Fruit fly (Drosophila melanogaster): Measurements from ENCODE around the gene Cdep.

Gene Cdep

dm6 chr3R:4984688-4985087 is 74.3 kb downstream of the Cdep start (continued):
- TF ChIP-seq CG31224 (GFP tag; IDR thresholded peaks at IDR 0.05) (peak; percentile 12; the same call in 1 of the 2 replicates), gsb-n (tag; optimal IDR thresholded peaks at IDR 0.05) (peak; percentile 20), lola (GFP tag; optimal IDR thresholded peaks at IDR 0.05) (no peak), Hey (tag; optimal IDR thresholded peaks at IDR 0.05) (peak; percentile 80), CG4707 (GFP tag; optimal IDR thresholded peaks at IDR 0.05) (no peak), oc (tag; optimal IDR thresholded peaks at IDR 0.05) (peak; percentile 47), CG4360 (GFP tag; IDR thresholded peaks at IDR 0.05) (peak; percentile 36; the same call in 1 of the 2 replicates), abd-A (tag; optimal IDR thresholded peaks at IDR 0.05) (peak; percentile 41), Med (GFP tag) (peak; percentile 77), sens (GFP tag) (peak; percentile 64), vfl (GFP tag; optimal IDR thresholded peaks at IDR 0.05) (no peak), run (tag; optimal IDR thresholded peaks at IDR 0.05) (peak; percentile 24), CG17186 (GFP tag; optimal IDR thresholded peaks at IDR 0.05) (no peak), nerfin-1 (tag; optimal IDR thresholded peaks at IDR 0.05) (peak; percentile 59), Nf-YB (GFP tag; optimal IDR thresholded peaks at IDR 0.05) (no peak), slbo (GFP tag; IDR thresholded peaks at IDR 0.05) (no peak), CG2199 (GFP tag; IDR thresholded peaks at IDR 0.05) (peak; percentile 68; the same call in 1 of the 3 replicates), ci (GFP tag; IDR thresholded peaks at IDR 0.05) (peak; percentile 56; the same call in 2 of the 3 replicates), kni (GFP tag; optimal IDR thresholded peaks at IDR 0.05) (peak; percentile 9), cad (GFP tag; optimal IDR thresholded peaks at IDR 0.05) (peak; percentile 9), CG17328 (GFP tag; IDR thresholded peaks at IDR 0.05) (no peak)

- TF ChIP-seq da (GFP tag; optimal IDR thresholded peaks at IDR 0.05), result no peak
- TF ChIP-seq sim (GFP tag; IDR thresholded peaks at IDR 0.05), result 0 out of 2 replicates have a peak, but pooled peaks have one; percentile 24
- 0 out of 3 replicates have a peak, but pooled peaks have one; percentile 32 for TF ChIP-seq CG7963 (GFP tag; IDR thresholded peaks at IDR 0.05; ENCODE audit: partially characterized antibody)
- peak; percentile 66 for TF ChIP-seq crol (GFP tag; IDR thresholded peaks at IDR 0.05)
- TF ChIP-seq Med (GFP tag), result peak; percentile 59
- peak; percentile 45 for TF ChIP-seq sd (tag; optimal IDR thresholded peaks at IDR 0.05)
- TF ChIP-seq btn (GFP tag; optimal IDR thresholded peaks at IDR 0.05), result no peak
- TF ChIP-seq pan (optimal IDR thresholded peaks at IDR 0.05), result no peak
- TF ChIP-seq pan (GFP tag; optimal IDR thresholded peaks at IDR 0.05 in 1 of 2, IDR thresholded peaks at IDR 0.05 in 1 of 2), result peak in 1 of 2 experiments; percentile 7
- no peak for TF ChIP-seq B-H2 (GFP tag; optimal IDR thresholded peaks at IDR 0.05)
- peak; percentile 27; the same call in 1 of the 3 replicates for TF ChIP-seq sr (GFP tag; IDR thresholded peaks at IDR 0.05)
- TF ChIP-seq Pdp1 (GFP tag; optimal IDR thresholded peaks at IDR 0.05), result peak in 1 of 2 experiments; percentile 40
- TF ChIP-seq gem (tag; optimal IDR thresholded peaks at IDR 0.05), result no peak
Observed at dm6 chr3R:4986666-4987065, 76.3 kb downstream of the Cdep start.

- TF ChIP-seq CG15269 (tag; optimal IDR thresholded peaks at IDR 0.05) (peak; percentile 23), lov (optimal IDR thresholded peaks at IDR 0.05) (no peak), lov (GFP tag; IDR thresholded peaks at IDR 0.05) (0 out of 3 replicates have a peak, but pooled peaks have one; percentile 34), H15 (GFP tag; IDR thresholded peaks at IDR 0.05) (no peak), grn (GFP tag; optimal IDR thresholded peaks at IDR 0.05) (peak; percentile 69), CG4360 (GFP tag; IDR thresholded peaks at IDR 0.05) (no peak), vvl (GFP tag; IDR thresholded peaks at IDR 0.05) (peak; percentile 18; the same call in 1 of the 2 replicates), sug (tag; optimal IDR thresholded peaks at IDR 0.05) (no peak), ap (GFP tag; IDR thresholded peaks at IDR 0.05) (no peak), CG2199 (GFP tag; IDR thresholded peaks at IDR 0.05) (peak; percentile 84; the same call in 2 of the 3 replicates), kni (GFP tag; optimal IDR thresholded peaks at IDR 0.05) (peak; percentile 20), sens (GFP tag) (peak; percentile 30), chinmo (GFP tag; IDR thresholded peaks at IDR 0.05; ENCODE audit: partially characterized antibody) (0 out of 4 replicates have a peak, but pooled peaks have one; percentile 51), CG13894 (tag; optimal IDR thresholded peaks at IDR 0.05) (peak; percentile 16), Hr78 (GFP tag; optimal IDR thresholded peaks at IDR 0.05) (no peak), ac (GFP tag; optimal IDR thresholded peaks at IDR 0.05) (peak; percentile 23), Rfx (GFP tag; IDR thresholded peaks at IDR 0.05) (no peak), CG15011 (GFP tag; optimal IDR thresholded peaks at IDR 0.05) (no peak), odd (GFP tag; optimal IDR thresholded peaks at IDR 0.05) (peak; percentile 13)
Observed at dm6 chr3R:4987408-4987807, 77.1 kb downstream of the Cdep start.
